Fruit fly (Drosophila melanogaster): ENCODE measurements around the gene GstD2.
A peak's percentile ranks its signal among the peaks of the same experiment; 100 is the strongest.

The GstD2 gene

DNA sequence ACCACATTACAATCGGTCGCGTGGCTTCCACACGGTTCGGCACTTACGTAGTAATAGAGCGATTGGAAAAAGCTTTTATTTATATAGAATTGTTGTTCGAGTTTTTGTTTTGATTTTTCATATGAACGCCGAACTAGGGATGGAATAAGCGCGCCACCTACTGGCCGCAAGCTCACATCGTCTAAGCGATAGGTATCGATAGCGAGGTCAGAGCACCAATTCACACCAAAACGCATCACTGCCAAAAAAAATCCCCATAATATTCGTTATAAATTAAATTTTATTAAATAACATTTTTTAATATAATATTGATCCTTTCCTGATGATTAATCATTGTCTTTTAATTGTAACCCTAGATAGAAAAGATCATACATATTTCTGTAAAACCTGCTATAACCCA is 21.3 kb upstream of the GstD2 start, which contains the start of gene CG10038 (continued):
- no peak for TF ChIP-seq CG12219 (GFP tag; optimal IDR thresholded peaks at IDR 0.05)
- TF ChIP-seq Doc3 (GFP tag; IDR thresholded peaks at IDR 0.05; ENCODE audit: partially characterized antibody), result peak; percentile 91
- TF ChIP-seq Hr78 (GFP tag; optimal IDR thresholded peaks at IDR 0.05), result no peak
- peak; percentile 81 for TF ChIP-seq CG7357 (GFP tag; IDR thresholded peaks at IDR 0.05)
- TF ChIP-seq fd96Cb (tag; optimal IDR thresholded peaks at IDR 0.05), result no peak
- peak; percentile 6 for TF ChIP-seq maf-S (GFP tag; optimal IDR thresholded peaks at IDR 0.05)
- TF ChIP-seq HmgD (GFP tag; optimal IDR thresholded peaks at IDR 0.05), result no peak
- no peak for TF ChIP-seq CG43689 (GFP tag; IDR thresholded peaks at IDR 0.05)
- no peak for TF ChIP-seq Ravus (GFP tag; IDR thresholded peaks at IDR 0.05)
- TF ChIP-seq grn (GFP tag; optimal IDR thresholded peaks at IDR 0.05), result no peak
- TF ChIP-seq grau (tag; optimal IDR thresholded peaks at IDR 0.05), result peak; percentile 54
- no peak for TF ChIP-seq wdn (GFP tag; IDR thresholded peaks at IDR 0.05)
- TF ChIP-seq Fer1 (GFP tag; optimal IDR thresholded peaks at IDR 0.05), result peak; percentile 41
- no peak for TF ChIP-seq tgo (GFP tag; IDR thresholded peaks at IDR 0.05)
- TF ChIP-seq CG10321 (GFP tag; IDR thresholded peaks at IDR 0.05), result no peak
- peak; percentile 28 for TF ChIP-seq sqz (GFP tag; optimal IDR thresholded peaks at IDR 0.05)
- TF ChIP-seq CG34376 (GFP tag; optimal IDR thresholded peaks at IDR 0.05), result no peak
- no peak for TF ChIP-seq yki (optimal IDR thresholded peaks at IDR 0.05)
- TF ChIP-seq CG18262 (tag; optimal IDR thresholded peaks at IDR 0.05), result peak; percentile 27
- peak; percentile 43; the same call in 1 of the 2 replicates for TF ChIP-seq CG31441 (GFP tag; IDR thresholded peaks at IDR 0.05)
- TF ChIP-seq jing (GFP tag; optimal IDR thresholded peaks at IDR 0.05), result no peak
- peak; percentile 84 for TF ChIP-seq ssp (GFP tag; IDR thresholded peaks at IDR 0.05)
- no peak for TF ChIP-seq CG17912 (GFP tag; optimal IDR thresholded peaks at IDR 0.05)
- TF ChIP-seq CG7963 (GFP tag; IDR thresholded peaks at IDR 0.05; ENCODE audit: partially characterized antibody), result peak; percentile 86
- no peak for TF ChIP-seq Taf1 (GFP tag; IDR thresholded peaks at IDR 0.05)
- no peak for TF ChIP-seq tap (tag; optimal IDR thresholded peaks at IDR 0.05)
- TF ChIP-seq Hr3 (GFP tag; optimal IDR thresholded peaks at IDR 0.05), result peak; percentile 36
- TF ChIP-seq lmd (GFP tag; IDR thresholded peaks at IDR 0.05), result no peak
- peak; percentile 43 to 53 for TF ChIP-seq Hr51 (GFP tag; optimal IDR thresholded peaks at IDR 0.05)
- no peak for TF ChIP-seq CG9609 (GFP tag; optimal IDR thresholded peaks at IDR 0.05)
- peak; percentile 52 for TF ChIP-seq CG1647 (GFP tag; optimal IDR thresholded peaks at IDR 0.05)
- TF ChIP-seq MTF-1 (GFP tag; optimal IDR thresholded peaks at IDR 0.05; ENCODE audit: borderline replicate concordance), result no peak
- TF ChIP-seq CG11247 (GFP tag; IDR thresholded peaks at IDR 0.05), result peak; percentile 22; the same call in 1 of the 2 replicates
- no peak for TF ChIP-seq CG11723 (GFP tag; optimal IDR thresholded peaks at IDR 0.05)
- peak; percentile 12 for TF ChIP-seq CG12155 (GFP tag; optimal IDR thresholded peaks at IDR 0.05)
- no peak for TF ChIP-seq tll (GFP tag; optimal IDR thresholded peaks at IDR 0.05)
- TF ChIP-seq CrebB (tag; optimal IDR thresholded peaks at IDR 0.05), result no peak
- TF ChIP-seq HLH54F (GFP tag; optimal IDR thresholded peaks at IDR 0.05), result no peak
- peak; percentile 97 for TF ChIP-seq CG6791 (GFP tag; IDR thresholded peaks at IDR 0.05; ENCODE audit: partially characterized antibody)
- peak; percentile 20 for TF ChIP-seq CG2875 (GFP tag; optimal IDR thresholded peaks at IDR 0.05)
- no peak for TF ChIP-seq gro (GFP tag; optimal IDR thresholded peaks at IDR 0.05)
- peak; percentile 32 for TF ChIP-seq CG7839 (tag; optimal IDR thresholded peaks at IDR 0.05)
- TF ChIP-seq CG12744 (GFP tag; optimal IDR thresholded peaks at IDR 0.05), result no peak
- TF ChIP-seq ro (GFP tag; IDR thresholded peaks at IDR 0.05), result peak; percentile 25; the same call in 1 of the 2 replicates
- TF ChIP-seq Mes4 (GFP tag; optimal IDR thresholded peaks at IDR 0.05), result no peak
- TF ChIP-seq twi (tag; optimal IDR thresholded peaks at IDR 0.05), result no peak
- no peak for TF ChIP-seq CG18476 (GFP tag; optimal IDR thresholded peaks at IDR 0.05)
- peak; percentile 3 for TF ChIP-seq CG10654 (GFP tag; optimal IDR thresholded peaks at IDR 0.05)
- no peak for TF ChIP-seq gcm (GFP tag; optimal IDR thresholded peaks at IDR 0.05)
- no peak for TF ChIP-seq dmrt99B (tag; optimal IDR thresholded peaks at IDR 0.05)
- no peak for TF ChIP-seq dan (GFP tag; IDR thresholded peaks at IDR 0.05)

Measured in whole organism, embryonic.